Fruit fly (Drosophila melanogaster) whole organism, prepupa: ENCODE results near the gene CG34247.

ENCODE experiments used
- Blimp-1 ChIP-seq: fragments of 200-800 bp; sonication (Bioruptor generic); optimal IDR thresholded peaks from 3 replicates; lab custom pipeline; 2017; ENCODE audit warnings: missing biosample characterization, missing genetic modification characterization, mild to moderate bottlenecking, moderate library complexity, missing genetic modification reagents
- CG10631 ChIP-seq: fragments of 200-800 bp; sonication (Bioruptor generic); optimal IDR thresholded peaks from 2 replicates; lab custom pipeline; 2016; ENCODE audit warnings: missing biosample characterization, missing genetic modification characterization
- CG11294 ChIP-seq: fragments of 200-800 bp; sonication (Bioruptor generic); IDR thresholded peaks from 2 replicates; pipeline ENCODE4 v1.3.6; 2022; ENCODE audit warnings: missing biosample characterization, missing genetic modification characterization
- CG11762 ChIP-seq: fragments of 200-800 bp; sonication (Bioruptor generic); optimal IDR thresholded peaks from 3 replicates; lab custom pipeline; 2016; ENCODE audit warnings: missing biosample characterization, missing genetic modification characterization; ENCODE audit not compliant: insufficient read depth
- CG11902 ChIP-seq: fragments of 200-800 bp; sonication (Bioruptor generic); optimal IDR thresholded peaks from 3 replicates; lab custom pipeline; 2016; ENCODE audit warnings: missing biosample characterization, missing genetic modification characterization
- CG15336 ChIP-seq: fragments of 200-800 bp; sonication (Bioruptor generic); IDR thresholded peaks from 2 replicates; pipeline ENCODE4 v1.3.6; 2022; ENCODE audit warnings: missing biosample characterization, missing genetic modification characterization
- CG1621 ChIP-seq: fragments of 200-800 bp; sonication (Bioruptor generic); optimal IDR thresholded peaks from 3 replicates; lab custom pipeline; 2018; ENCODE audit warnings: missing biosample characterization, mild to moderate bottlenecking, missing genetic modification characterization
- CG16779 ChIP-seq: fragments of 200-800 bp; sonication (Bioruptor generic); optimal IDR thresholded peaks from 3 replicates; lab custom pipeline; 2017; ENCODE audit warnings: missing biosample characterization, mild to moderate bottlenecking, missing genetic modification characterization
- CG3032 ChIP-seq: fragments of 200-800 bp; optimal IDR thresholded peaks from 2 replicates; lab custom pipeline; 2019; ENCODE audit warnings: missing biosample characterization, mild to moderate bottlenecking, missing genetic modification characterization, moderate library complexity
- CG31627 ChIP-seq: fragments of 200-800 bp; sonication (Bioruptor generic); optimal IDR thresholded peaks from 3 replicates; lab custom pipeline; 2016; ENCODE audit warnings: missing biosample characterization, missing genetic modification characterization
- CG32006 ChIP-seq: fragments of 200-800 bp; sonication (Bioruptor generic); optimal IDR thresholded peaks from 3 replicates; lab custom pipeline; 2017; ENCODE audit warnings: missing biosample characterization, mild to moderate bottlenecking, missing genetic modification characterization
- CG34406 ChIP-seq: fragments of 200-800 bp; sonication (Bioruptor generic); optimal IDR thresholded peaks from 3 replicates; lab custom pipeline; 2016; ENCODE audit warnings: missing biosample characterization, missing genetic modification characterization
- CG3919 ChIP-seq: fragments of 200-800 bp; sonication (Bioruptor generic); optimal IDR thresholded peaks from 3 replicates; lab custom pipeline; 2016; ENCODE audit warnings: missing biosample characterization, missing genetic modification characterization
- CG4318 ChIP-seq: fragments of 200-800 bp; sonication (Bioruptor generic); optimal IDR thresholded peaks from 3 replicates; lab custom pipeline; 2017; ENCODE audit warnings: missing biosample characterization, mild to moderate bottlenecking, missing genetic modification characterization
- CG6163 ChIP-seq: fragments of 200-800 bp; sonication (Bioruptor generic); IDR thresholded peaks from 3 replicates; pipeline ENCODE4 v1.3.6; 2022; ENCODE audit warnings: missing biosample characterization, missing genetic modification characterization
- CG6276 ChIP-seq: fragments of 200-800 bp; sonication (Bioruptor generic); optimal IDR thresholded peaks from 2 replicates; lab custom pipeline; 2017; ENCODE audit warnings: missing biosample characterization, mild to moderate bottlenecking, missing genetic modification characterization
- CG6792 ChIP-seq: fragments of 200-800 bp; sonication (Bioruptor generic); optimal IDR thresholded peaks from 3 replicates; lab custom pipeline; 2016; ENCODE audit warnings: missing biosample characterization, missing genetic modification characterization
- CG6808 ChIP-seq: fragments of 200-800 bp; sonication (Bioruptor generic); optimal IDR thresholded peaks from 3 replicates; lab custom pipeline; 2017; ENCODE audit warnings: missing biosample characterization, missing genetic modification characterization, mild to moderate bottlenecking, moderate library complexity, missing genetic modification reagents
- CG6854 ChIP-seq: fragments of 200-800 bp; sonication (Bioruptor generic); optimal IDR thresholded peaks from 2 replicates; lab custom pipeline; 2017; ENCODE audit warnings: missing biosample characterization, mild to moderate bottlenecking, missing genetic modification characterization
- CG7368 ChIP-seq: fragments of 200-800 bp; sonication (Bioruptor generic); optimal IDR thresholded peaks from 3 replicates; lab custom pipeline; 2016; ENCODE audit warnings: missing biosample characterization, missing genetic modification characterization
- CG8119 ChIP-seq: fragments of 200-800 bp; sonication (Bioruptor generic); IDR thresholded peaks from 3 replicates; pipeline ENCODE4 v1.3.6; 2022; ENCODE audit warnings: missing biosample characterization, missing genetic modification characterization
- CG8319 ChIP-seq: fragments of 200-800 bp; sonication (Bioruptor generic); optimal IDR thresholded peaks from 3 replicates; lab custom pipeline; 2016; ENCODE audit warnings: missing biosample characterization, missing genetic modification characterization
- CG8632 ChIP-seq: fragments of 200-800 bp; sonication (Bioruptor generic); optimal IDR thresholded peaks from 3 replicates; lab custom pipeline; 2016; ENCODE audit warnings: missing biosample characterization, missing genetic modification characterization
- CG9139 ChIP-seq: fragments of 200-800 bp; sonication (Bioruptor generic); optimal IDR thresholded peaks from 3 replicates; lab custom pipeline; 2017; ENCODE audit warnings: missing biosample characterization, mild to moderate bottlenecking, missing genetic modification characterization
- Eip75B ChIP-seq: fragments of 200-800 bp; sonication (Bioruptor generic); optimal IDR thresholded peaks from 3 replicates; lab custom pipeline; 2016; ENCODE audit warnings: missing biosample characterization, missing genetic modification characterization
- Eip78C ChIP-seq: fragments of 200-800 bp; sonication (Bioruptor generic); peaks from one replicate; lab custom pipeline; 2016; ENCODE audit warnings: missing biosample characterization, missing genetic modification characterization
- Ets21C ChIP-seq: fragments of 200-800 bp; sonication (Bioruptor generic); optimal IDR thresholded peaks from 3 replicates; lab custom pipeline; 2016; ENCODE audit warnings: missing biosample characterization, missing genetic modification characterization
- Ets96B ChIP-seq: fragments of 200-800 bp; optimal IDR thresholded peaks from 2 replicates; lab custom pipeline; 2019; ENCODE audit warnings: missing biosample characterization, mild to moderate bottlenecking, missing genetic modification characterization, moderate library complexity
- Gug ChIP-seq: fragments of 200-800 bp; sonication (Bioruptor generic); IDR thresholded peaks from 2 replicates; pipeline ENCODE4 v1.3.6; 2022; ENCODE audit warnings: missing biosample characterization, missing genetic modification characterization
- Hr4 ChIP-seq: fragments of 200-800 bp; sonication (Bioruptor generic); optimal IDR thresholded peaks from 3 replicates; lab custom pipeline; 2016; ENCODE audit warnings: missing biosample characterization, missing genetic modification characterization
- Met ChIP-seq: fragments of 200-800 bp; sonication (Bioruptor generic); optimal IDR thresholded peaks from 3 replicates; lab custom pipeline; 2016; ENCODE audit warnings: missing biosample characterization, missing genetic modification characterization
- OdsH ChIP-seq: fragments of 200-800 bp; sonication (Bioruptor generic); optimal IDR thresholded peaks from 3 replicates; lab custom pipeline; 2016; ENCODE audit warnings: missing biosample characterization, missing genetic modification characterization
- Smox ChIP-seq: fragments of 200-800 bp; sonication (Bioruptor generic); optimal IDR thresholded peaks from 3 replicates; lab custom pipeline; 2016; ENCODE audit warnings: missing biosample characterization, missing genetic modification characterization
- Sox102F ChIP-seq: fragments of 200-800 bp; sonication (Bioruptor generic); optimal IDR thresholded peaks from 2 replicates; lab custom pipeline; 2016; ENCODE audit warnings: missing biosample characterization, mild to moderate bottlenecking, missing genetic modification characterization
- Sox15 ChIP-seq: fragments of 200-800 bp; sonication (Bioruptor generic); optimal IDR thresholded peaks from 3 replicates; lab custom pipeline; 2016; ENCODE audit warnings: missing biosample characterization, missing genetic modification characterization
- achi ChIP-seq: fragments of 200-800 bp; sonication (Bioruptor generic); optimal IDR thresholded peaks from 3 replicates; lab custom pipeline; 2016; ENCODE audit warnings: missing biosample characterization, missing genetic modification characterization
- acj6 ChIP-seq: fragments of 200-800 bp; sonication (Bioruptor generic); optimal IDR thresholded peaks from 3 replicates; lab custom pipeline; 2016; ENCODE audit warnings: missing biosample characterization, missing genetic modification characterization
- dac ChIP-seq: fragments of 200-800 bp; sonication (Bioruptor generic); optimal IDR thresholded peaks from 2 replicates; lab custom pipeline; 2017; ENCODE audit warnings: missing biosample characterization, mild to moderate bottlenecking, missing genetic modification characterization
- dsx ChIP-seq: fragments of 200-800 bp; optimal IDR thresholded peaks from 3 replicates; lab custom pipeline; 2019; ENCODE audit warnings: missing biosample characterization, mild to moderate bottlenecking, missing genetic modification characterization, moderate library complexity; ENCODE audit not compliant: poor library complexity, severe bottlenecking
- eg ChIP-seq: fragments of 200-800 bp; sonication (Bioruptor generic); IDR thresholded peaks from 3 replicates; pipeline ENCODE4 v1.3.6; 2022; ENCODE audit warnings: missing biosample characterization, missing genetic modification characterization
- esn ChIP-seq: fragments of 200-800 bp; sonication (Bioruptor generic); optimal IDR thresholded peaks from 2 replicates; lab custom pipeline; 2016; ENCODE audit warnings: missing biosample characterization, mild to moderate bottlenecking, missing genetic modification characterization, moderate library complexity
- fd59A ChIP-seq: fragments of 200-800 bp; sonication (Bioruptor generic); optimal IDR thresholded peaks from 2 replicates; lab custom pipeline; 2017; ENCODE audit warnings: missing biosample characterization, mild to moderate bottlenecking, missing genetic modification characterization, missing genetic modification reagents
- fkh ChIP-seq: fragments of 200-800 bp; sonication (Bioruptor generic); optimal IDR thresholded peaks from 3 replicates; lab custom pipeline; 2017; ENCODE audit warnings: missing biosample characterization, mild to moderate bottlenecking, missing genetic modification characterization, moderate library complexity
- lz ChIP-seq: fragments of 200-800 bp; sonication (Bioruptor generic); optimal IDR thresholded peaks from 3 replicates; lab custom pipeline; 2016; ENCODE audit warnings: missing biosample characterization, missing genetic modification characterization
- pdm3 ChIP-seq: fragments of 200-800 bp; sonication (Bioruptor generic); optimal IDR thresholded peaks from 3 replicates; lab custom pipeline; 2016; ENCODE audit warnings: missing biosample characterization, missing genetic modification characterization
- salr ChIP-seq, 2 experiments: fragments of 200-800 bp; sonication (Bioruptor generic); optimal IDR thresholded peaks; 3 replicates each; lab custom pipeline; 2016 to 2018; ENCODE audit warnings: missing biosample characterization in 2 of 2, missing genetic modification characterization in 2 of 2, mild to moderate bottlenecking in 1 of 2
- spab ChIP-seq: fragments of 200-800 bp; sonication (Bioruptor generic); optimal IDR thresholded peaks from 2 replicates; lab custom pipeline; 2017; ENCODE audit warnings: missing biosample characterization, mild to moderate bottlenecking, missing genetic modification characterization, missing genetic modification reagents
- svp ChIP-seq: fragments of 200-800 bp; sonication (Bioruptor generic); peaks from one replicate; lab custom pipeline; 2016; ENCODE audit warnings: missing biosample characterization, missing genetic modification characterization
- topi ChIP-seq: fragments of 200-800 bp; sonication (Bioruptor generic); optimal IDR thresholded peaks from 3 replicates; lab custom pipeline; 2016; ENCODE audit warnings: missing biosample characterization, missing genetic modification characterization

Gene CG34247

DNA sequence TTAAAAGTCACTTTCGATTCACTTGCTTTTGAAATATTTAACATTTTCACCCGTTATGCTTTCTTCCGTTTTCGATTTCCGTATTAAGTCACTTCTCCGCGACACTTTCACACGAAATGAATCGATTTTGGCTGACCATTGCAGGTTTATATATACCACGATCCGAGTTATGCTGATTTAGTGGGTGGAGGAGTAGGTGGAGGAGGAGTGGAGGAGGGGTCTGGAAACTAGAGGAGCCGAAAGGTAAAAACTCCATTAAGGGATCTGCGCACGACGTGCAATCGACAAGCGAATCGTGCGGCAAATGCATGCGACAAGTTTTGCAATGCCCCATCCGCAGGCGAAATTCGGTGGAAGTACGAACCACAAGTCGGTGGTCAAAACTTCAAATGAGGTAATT is 29.4 kb upstream of the CG34247 start, which contains the start of gene CG13045:
Gene CG13045, minus strand, starts transcription at position 101 of the 400 bp plus-strand sequence.
- TF ChIP-seq CG32006 (GFP tag; lab: Kevin White, UChicago), result no peak
- TF ChIP-seq CG16779, result no peak
- TF ChIP-seq CG6854 (GFP tag; lab: Kevin White, UChicago), result no peak
- TF ChIP-seq CG6276 (GFP tag; lab: Kevin White, UChicago), result no peak
- TF ChIP-seq Ets21C (GFP tag; lab: Kevin White, UChicago), result no peak
- no peak for TF ChIP-seq CG4318 (GFP tag; lab: Kevin White, UChicago)
- no peak for TF ChIP-seq CG34406
- TF ChIP-seq Sox15 (GFP tag; lab: Kevin White, UChicago), result no peak
- TF ChIP-seq CG3919 (GFP tag; lab: Kevin White, UChicago), result no peak
- no peak for TF ChIP-seq CG6792 (GFP tag; lab: Kevin White, UChicago)
- TF ChIP-seq dsx, result no peak

DNA sequence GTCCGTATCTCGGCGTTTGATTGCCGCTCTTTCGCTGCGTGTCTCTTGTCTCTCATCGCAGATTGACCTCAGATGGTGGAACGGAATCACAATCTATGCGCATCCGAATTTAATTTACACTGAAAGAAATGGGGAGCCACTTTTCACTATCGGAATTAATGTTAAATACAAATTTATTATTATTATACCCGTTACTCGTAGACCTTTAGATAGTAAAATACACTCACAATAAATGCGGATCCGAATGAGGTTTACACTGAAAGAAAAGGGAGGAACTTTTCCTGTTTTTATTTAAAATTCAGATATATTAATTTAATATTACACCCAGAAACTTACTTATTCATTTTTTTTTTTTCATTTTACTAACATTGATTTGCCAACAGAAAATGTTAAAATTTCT is 27.7 kb upstream of the CG34247 start:
- no peak for TF ChIP-seq Blimp-1 (GFP tag; lab: Kevin White, UChicago)
- TF ChIP-seq Smox (GFP tag; lab: Kevin White, UChicago), result no peak
- TF ChIP-seq CG11902, result no peak
- peak; percentile 15 for TF ChIP-seq CG11762 (GFP tag; lab: Kevin White, UChicago)
- TF ChIP-seq CG16779, result no peak
- peak; percentile 12 for TF ChIP-seq CG1621 (tag; lab: Kevin White, UChicago)
- TF ChIP-seq CG3032, result no peak
- TF ChIP-seq CG6276 (GFP tag; lab: Kevin White, UChicago), result no peak
- TF ChIP-seq Met (GFP tag; lab: Kevin White, UChicago), result no peak
- no peak for TF ChIP-seq dsx
- peak; percentile 33 for TF ChIP-seq CG10631 (GFP tag; lab: Kevin White, UChicago)
- TF ChIP-seq pdm3 (GFP tag; lab: Kevin White, UChicago), result peak; percentile 10
- TF ChIP-seq fkh (GFP tag; lab: Kevin White, UChicago), result no peak
- no peak for TF ChIP-seq CG4318 (GFP tag; lab: Kevin White, UChicago)
- TF ChIP-seq topi (GFP tag; lab: Kevin White, UChicago), result no peak
- TF ChIP-seq CG9139, result no peak
- TF ChIP-seq achi (GFP tag; lab: Kevin White, UChicago), result peak; percentile 23
- peak; percentile 8; the same call in 1 of the 2 replicates for TF ChIP-seq CG15336
- TF ChIP-seq CG8319, result no peak
- TF ChIP-seq CG6163 (GFP tag; lab: Robert Waterston, UW), result 0 out of 3 replicates have a peak, but pooled peaks have one; percentile 45
- no peak for TF ChIP-seq lz (GFP tag; lab: Kevin White, UChicago)
- TF ChIP-seq salr (GFP tag; optimal IDR thresholded peaks at IDR 0.05; lab: Kevin White, UChicago), result no peak
- peak; percentile 18 for TF ChIP-seq Hr4 (GFP tag; lab: Kevin White, UChicago)
- no peak for TF ChIP-seq CG6792 (GFP tag; lab: Kevin White, UChicago)
- TF ChIP-seq Eip75B (GFP tag; lab: Kevin White, UChicago), result no peak
- TF ChIP-seq esn, result no peak
- TF ChIP-seq Ets96B (tag; lab: Kevin White, UChicago), result peak; percentile 14
- peak; percentile 46; the same call in 1 of the 3 replicates for TF ChIP-seq CG8119
- no peak for TF ChIP-seq CG3919 (GFP tag; lab: Kevin White, UChicago)
- no peak for TF ChIP-seq CG31627 (GFP tag; lab: Kevin White, UChicago)
- peak; percentile 73 for TF ChIP-seq Eip78C
- peak; percentile 12 for TF ChIP-seq spab (GFP tag; lab: Kevin White, UChicago)
- peak; percentile 26 for TF ChIP-seq OdsH (GFP tag; lab: Kevin White, UChicago)
- TF ChIP-seq fd59A (GFP tag; lab: Kevin White, UChicago), result no peak
- TF ChIP-seq Sox102F (GFP tag; lab: Kevin White, UChicago), result no peak
- peak; percentile 14; the same call in 1 of the 3 replicates for TF ChIP-seq eg (GFP tag; lab: Robert Waterston, UW)
- no peak for TF ChIP-seq CG11294
- TF ChIP-seq dac (GFP tag; lab: Kevin White, UChicago), result no peak
- no peak for TF ChIP-seq Gug (GFP tag; lab: Robert Waterston, UW)
- TF ChIP-seq CG6854 (GFP tag; lab: Kevin White, UChicago), result no peak
- TF ChIP-seq acj6 (GFP tag; lab: Kevin White, UChicago), result peak; percentile 30
- no peak for TF ChIP-seq CG6808 (GFP tag; lab: Kevin White, UChicago)
- no peak for TF ChIP-seq Sox15 (GFP tag; lab: Kevin White, UChicago)
- TF ChIP-seq CG8632, result no peak
- no peak for TF ChIP-seq CG7368 (GFP tag; lab: Kevin White, UChicago)
- TF ChIP-seq svp (GFP tag; lab: Kevin White, UChicago), result no peak
